Fruit fly (Drosophila melanogaster): Measurements from ENCODE around the gene CG3168.

CG3168 gene

dm6 chrX:6699255-6699885 lies 40.4 kb downstream of the CG3168 start, which contains the start of gene CG14441 (continued):
- TF ChIP-seq CG11696 (GFP tag; IDR thresholded peaks at IDR 0.05) (no peak), CG9437 (GFP tag; optimal IDR thresholded peaks at IDR 0.05) (no peak), sna (GFP tag; IDR thresholded peaks at IDR 0.05; ENCODE audit: partially characterized antibody) (peak; percentile 99), psq (GFP tag; optimal IDR thresholded peaks at IDR 0.05) (no peak), Lpt (GFP tag; optimal IDR thresholded peaks at IDR 0.05) (no peak), NC2β (GFP tag; optimal IDR thresholded peaks at IDR 0.05) (no peak), D19B (GFP tag; optimal IDR thresholded peaks at IDR 0.05) (no peak), CG1529 (GFP tag; optimal IDR thresholded peaks at IDR 0.05) (peak; percentile 20), Pdp1 (GFP tag; optimal IDR thresholded peaks at IDR 0.05) (peak; percentile 16 to 30), Dip3 (GFP tag; optimal IDR thresholded peaks at IDR 0.05) (no peak), CG14860 (GFP tag; IDR thresholded peaks at IDR 0.05; ENCODE audit: partially characterized antibody) (peak; percentile 97), CG7556 (GFP tag; optimal IDR thresholded peaks at IDR 0.05) (peak; percentile 43), Dbx (GFP tag; IDR thresholded peaks at IDR 0.05) (peak; percentile 32; the same call in 1 of the 3 replicates), CG13775 (GFP tag; optimal IDR thresholded peaks at IDR 0.05) (no peak), CG43689 (GFP tag; IDR thresholded peaks at IDR 0.05) (no peak), CG42726 (GFP tag; IDR thresholded peaks at IDR 0.05; ENCODE audit: partially characterized antibody) (peak; percentile 62), HLH54F (GFP tag; optimal IDR thresholded peaks at IDR 0.05) (peak; percentile 11), CG17802 (tag; optimal IDR thresholded peaks at IDR 0.05) (no peak), CG13123 (GFP tag; optimal IDR thresholded peaks at IDR 0.05) (no peak), kni (GFP tag; optimal IDR thresholded peaks at IDR 0.05) (peak; percentile 54), CG9215 (GFP tag; IDR thresholded peaks at IDR 0.05) (no peak), gsb-n (tag; optimal IDR thresholded peaks at IDR 0.05) (peak; percentile 28), nmo (GFP tag; optimal IDR thresholded peaks at IDR 0.05) (peak; percentile 38), nau (GFP tag; optimal IDR thresholded peaks at IDR 0.05) (peak; percentile 67), HLH3B (GFP tag; IDR thresholded peaks at IDR 0.05) (no peak), MESR4 (GFP tag; optimal IDR thresholded peaks at IDR 0.05) (no peak), CG30020 (tag; optimal IDR thresholded peaks at IDR 0.05) (peak; percentile 6), Optix (GFP tag; IDR thresholded peaks at IDR 0.05) (no peak), run (tag; optimal IDR thresholded peaks at IDR 0.05) (no peak), onecut (GFP tag; IDR thresholded peaks at IDR 0.05) (no peak), Dad (GFP tag; optimal IDR thresholded peaks at IDR 0.05) (peak; percentile 62), Med (GFP tag) (peak; percentile 94), Atf6 (GFP tag; IDR thresholded peaks at IDR 0.05) (peak; percentile 46; the same call in 1 of the 2 replicates), fu2 (GFP tag; optimal IDR thresholded peaks at IDR 0.05) (no peak), H2.0 (GFP tag; IDR thresholded peaks at IDR 0.05) (no peak), Ravus (GFP tag; IDR thresholded peaks at IDR 0.05) (no peak), Fer1 (GFP tag; optimal IDR thresholded peaks at IDR 0.05) (peak; percentile 86), CG9932 (GFP tag; IDR thresholded peaks at IDR 0.05) (peak; percentile 43), ato (GFP tag; IDR thresholded peaks at IDR 0.05; ENCODE audit: partially characterized antibody) (peak; percentile 92), Hey (tag; optimal IDR thresholded peaks at IDR 0.05) (peak; percentile 40), CG18599 (GFP tag; optimal IDR thresholded peaks at IDR 0.05) (peak; percentile 79), CG3281 (GFP tag; optimal IDR thresholded peaks at IDR 0.05) (peak; percentile 78), CG8944 (GFP tag; optimal IDR thresholded peaks at IDR 0.05) (no peak), pzg (GFP tag; optimal IDR thresholded peaks at IDR 0.05) (peak; percentile 10), CG17361 (GFP tag; IDR thresholded peaks at IDR 0.05) (no peak; the same call in 2 of the 3 replicates), stc (GFP tag; IDR thresholded peaks at IDR 0.05) (no peak), CG14965 (GFP tag; optimal IDR thresholded peaks at IDR 0.05; ENCODE audit: borderline replicate concordance) (no peak), HLHmδ (GFP tag; optimal IDR thresholded peaks at IDR 0.05) (peak; percentile 42), Sry-β (GFP tag; optimal IDR thresholded peaks at IDR 0.05) (peak; percentile 96), pita (GFP tag; optimal IDR thresholded peaks at IDR 0.05) (no peak)

Data from whole organism, embryonic.